Worm (Caenorhabditis elegans): Measurements from ENCODE around the gene sdz-9.

- TF ChIP-seq lin-39 (tag; optimal IDR thresholded peaks at IDR 0.05) (no peak), zag-1 (tag; optimal IDR thresholded peaks at IDR 0.05) (no peak), lin-11 (tag; optimal IDR thresholded peaks at IDR 0.05) (no peak), lsy-2 (tag; optimal IDR thresholded peaks at IDR 0.05) (no peak), F13H6.1 (tag; optimal IDR thresholded peaks at IDR 0.05) (no peak)
Measured at ce11 chrII:2736938-2737337, 36.5 kb downstream of the sdz-9 start.
